Worm (Caenorhabditis elegans) whole organism, late embryonic: Measurements from ENCODE around the gene pals-28.

Experiments used
- C08G9.2 ChIP-seq: sonication (generic microtip); optimal IDR thresholded peaks from 2 replicates; lab custom pipeline; 2016; ENCODE audit warnings: mild to moderate bottlenecking, missing genetic modification characterization, moderate library complexity, missing compliant biosample characterization
- C38D4.7 ChIP-seq: fragments of 200-800 bp; sonication (Bioruptor generic); optimal IDR thresholded peaks from 2 replicates; lab custom pipeline; 2018; ENCODE audit warnings: mild to moderate bottlenecking, missing genetic modification characterization, moderate library complexity, missing compliant biosample characterization
- K02D7.2 ChIP-seq: sonication (generic microtip); optimal IDR thresholded peaks from 2 replicates; lab custom pipeline; 2017; ENCODE audit warnings: mild to moderate bottlenecking, missing genetic modification characterization, missing compliant biosample characterization
- Y22D7AL.16 ChIP-seq: sonication (generic microtip); optimal IDR thresholded peaks from 2 replicates; lab custom pipeline; 2016; ENCODE audit warnings: missing genetic modification characterization, missing compliant biosample characterization
- ceh-14 ChIP-seq: sonication (generic microtip); optimal IDR thresholded peaks from 2 replicates; lab custom pipeline; 2016; ENCODE audit warnings: missing genotype, missing genetic modification characterization, missing compliant biosample characterization
- ceh-19 ChIP-seq: fragments of 200-800 bp; sonication (Bioruptor generic); optimal IDR thresholded peaks from 2 replicates; lab custom pipeline; 2018; ENCODE audit warnings: mild to moderate bottlenecking, missing genetic modification characterization, missing compliant biosample characterization
- ceh-2 ChIP-seq: sonication (generic microtip); optimal IDR thresholded peaks from 2 replicates; lab custom pipeline; 2016; ENCODE audit warnings: missing genotype, missing genetic modification characterization, missing compliant biosample characterization
- ceh-24 ChIP-seq: sonication (generic microtip); optimal IDR thresholded peaks from 2 replicates; lab custom pipeline; 2016; ENCODE audit warnings: mild to moderate bottlenecking, missing genetic modification characterization, missing compliant biosample characterization
- ceh-34 ChIP-seq: sonication (generic microtip); optimal IDR thresholded peaks from 2 replicates; lab custom pipeline; 2016; ENCODE audit warnings: mild to moderate bottlenecking, missing genetic modification characterization, missing compliant biosample characterization
- ceh-45 ChIP-seq: fragments of 200-800 bp; sonication (Bioruptor generic); IDR thresholded peaks from 2 replicates; pipeline ENCODE4 v1.3.6; 2022; ENCODE audit warnings: missing genetic modification reagents, missing genetic modification characterization, missing compliant biosample characterization
- ceh-6 ChIP-seq: fragments of 200-800 bp; sonication (Bioruptor generic); optimal IDR thresholded peaks from 2 replicates; lab custom pipeline; 2018; ENCODE audit warnings: mild to moderate bottlenecking, missing genetic modification characterization, missing compliant biosample characterization
- che-1 ChIP-seq: sonication (generic microtip); optimal IDR thresholded peaks from 2 replicates; lab custom pipeline; 2016; ENCODE audit warnings: mild to moderate bottlenecking, missing genetic modification characterization, missing compliant biosample characterization
- dmd-4 ChIP-seq: sonication (generic microtip); optimal IDR thresholded peaks from 2 replicates; lab custom pipeline; 2016; ENCODE audit warnings: borderline replicate concordance, missing genetic modification characterization, missing compliant biosample characterization
- elt-2 ChIP-seq: sonication (generic microtip); optimal IDR thresholded peaks from 2 replicates; lab custom pipeline; 2016; ENCODE audit warnings: missing genetic modification reagents, missing genetic modification characterization, missing compliant biosample characterization
- fax-1 ChIP-seq: sonication (generic microtip); optimal IDR thresholded peaks from 2 replicates; lab custom pipeline; 2016; ENCODE audit warnings: missing genotype, missing genetic modification characterization, missing compliant biosample characterization
- fkh-6 ChIP-seq: sonication (generic microtip); optimal IDR thresholded peaks from 2 replicates; lab custom pipeline; 2016; ENCODE audit warnings: missing genetic modification characterization, missing compliant biosample characterization
- hlh-15 ChIP-seq: sonication (generic microtip); optimal IDR thresholded peaks from 2 replicates; lab custom pipeline; 2016; ENCODE audit warnings: missing genetic modification characterization, missing compliant biosample characterization
- hlh-30 ChIP-seq: sonication (generic microtip); optimal IDR thresholded peaks from 2 replicates; lab custom pipeline; 2017; ENCODE audit warnings: antibody characterized with exemption, missing genetic modification characterization, missing compliant biosample characterization; ENCODE audit not compliant: insufficient read depth
- hlh-6 ChIP-seq: sonication (generic microtip); optimal IDR thresholded peaks from 2 replicates; lab custom pipeline; 2016; ENCODE audit warnings: missing genotype, missing genetic modification characterization, missing compliant biosample characterization
- lin-11 ChIP-seq: fragments of 200-800 bp; sonication (Bioruptor generic); optimal IDR thresholded peaks from 2 replicates; lab custom pipeline; 2018; ENCODE audit warnings: mild to moderate bottlenecking, missing genetic modification characterization, missing compliant biosample characterization
- madf-2 ChIP-seq: sonication (generic microtip); optimal IDR thresholded peaks from 2 replicates; lab custom pipeline; 2017; ENCODE audit warnings: missing genetic modification characterization, missing compliant biosample characterization
- nfya-1 ChIP-seq: sonication (generic microtip); optimal IDR thresholded peaks from 2 replicates; lab custom pipeline; 2017; ENCODE audit warnings: missing genetic modification characterization, mild to moderate bottlenecking, missing compliant biosample characterization, antibody characterized with exemption, moderate library complexity
- nhr-11 ChIP-seq: fragments of 150-350 bp; optimal IDR thresholded peaks from 2 replicates; lab custom pipeline; 2014; ENCODE audit warnings: missing biosample characterization, missing genetic modification characterization
- nhr-232 ChIP-seq: sonication (generic microtip); optimal IDR thresholded peaks from 2 replicates; lab custom pipeline; 2016; ENCODE audit warnings: missing genetic modification characterization, missing compliant biosample characterization
- npax-4 ChIP-seq: sonication (generic microtip); optimal IDR thresholded peaks from 2 replicates; lab custom pipeline; 2016; ENCODE audit warnings: missing genetic modification characterization, missing compliant biosample characterization
- pat-9 ChIP-seq: fragments of 200-800 bp; sonication (Bioruptor generic); optimal IDR thresholded peaks from 2 replicates; lab custom pipeline; 2018; ENCODE audit warnings: mild to moderate bottlenecking, missing genetic modification characterization, moderate library complexity, missing compliant biosample characterization
- pha-2 ChIP-seq: sonication (generic microtip); optimal IDR thresholded peaks from 2 replicates; lab custom pipeline; 2017; ENCODE audit warnings: mild to moderate bottlenecking, missing genetic modification characterization, missing compliant biosample characterization
- pqm-1 ChIP-seq: sonication (generic microtip); optimal IDR thresholded peaks from 2 replicates; lab custom pipeline; 2016; ENCODE audit warnings: missing genetic modification characterization, missing compliant biosample characterization
- ref-2 ChIP-seq: sonication (generic microtip); optimal IDR thresholded peaks from 2 replicates; lab custom pipeline; 2016; ENCODE audit warnings: missing genetic modification characterization, missing compliant biosample characterization
- sdc-2 ChIP-seq: sonication (generic microtip); optimal IDR thresholded peaks from 2 replicates; lab custom pipeline; 2016; ENCODE audit warnings: missing genotype, missing genetic modification characterization, missing compliant biosample characterization
- sox-2 ChIP-seq: fragments of 200-800 bp; sonication (Bioruptor generic); IDR thresholded peaks from 2 replicates; pipeline ENCODE4 v1.3.6; 2022; ENCODE audit warnings: missing genetic modification reagents, missing genetic modification characterization, missing compliant biosample characterization
- sox-4 ChIP-seq: sonication (generic microtip); optimal IDR thresholded peaks from 2 replicates; lab custom pipeline; 2017; ENCODE audit warnings: mild to moderate bottlenecking, missing genetic modification characterization, inconsistent platforms, missing compliant biosample characterization
- syd-9 ChIP-seq: sonication (generic microtip); optimal IDR thresholded peaks from 2 replicates; lab custom pipeline; 2016; ENCODE audit warnings: mild to moderate bottlenecking, missing genetic modification characterization, moderate library complexity, missing compliant biosample characterization
- tbx-2 ChIP-seq: sonication (generic microtip); optimal IDR thresholded peaks from 2 replicates; lab custom pipeline; 2016; ENCODE audit warnings: missing genetic modification characterization, missing compliant biosample characterization
- ttx-3 ChIP-seq: sonication (generic microtip); optimal IDR thresholded peaks from 2 replicates; lab custom pipeline; 2016; ENCODE audit warnings: missing genetic modification reagents, missing genetic modification characterization, missing compliant biosample characterization
- unc-3 ChIP-seq, 2 experiments: fragments of 200-800 bp in 1 of 2; sonication (Bioruptor generic) in 1 of 2; sonication (generic microtip) in 1 of 2; conservative IDR thresholded peaks in 1 of 2; optimal IDR thresholded peaks in 1 of 2; 2 replicates each; pipeline versions ENCODE4 v1.3.6 to Lab custom; 2016 to 2022; ENCODE audit warnings: missing compliant biosample characterization in 2 of 2, missing genetic modification characterization in 2 of 2, missing genetic modification reagents in 1 of 2
- unc-42 ChIP-seq: sonication (generic microtip); optimal IDR thresholded peaks from 2 replicates; lab custom pipeline; 2016; ENCODE audit warnings: missing genotype, missing genetic modification characterization, missing compliant biosample characterization
- unc-86 ChIP-seq: sonication (generic microtip); optimal IDR thresholded peaks from 2 replicates; lab custom pipeline; 2016; ENCODE audit warnings: missing genetic modification characterization, missing compliant biosample characterization
- zip-5 ChIP-seq: sonication (generic microtip); optimal IDR thresholded peaks from 2 replicates; lab custom pipeline; 2016; ENCODE audit warnings: missing genetic modification characterization, missing compliant biosample characterization
- ztf-16 ChIP-seq: sonication (generic microtip); optimal IDR thresholded peaks from 2 replicates; lab custom pipeline; 2017; ENCODE audit warnings: missing genetic modification characterization, missing compliant biosample characterization

The pals-28 gene

DNA sequence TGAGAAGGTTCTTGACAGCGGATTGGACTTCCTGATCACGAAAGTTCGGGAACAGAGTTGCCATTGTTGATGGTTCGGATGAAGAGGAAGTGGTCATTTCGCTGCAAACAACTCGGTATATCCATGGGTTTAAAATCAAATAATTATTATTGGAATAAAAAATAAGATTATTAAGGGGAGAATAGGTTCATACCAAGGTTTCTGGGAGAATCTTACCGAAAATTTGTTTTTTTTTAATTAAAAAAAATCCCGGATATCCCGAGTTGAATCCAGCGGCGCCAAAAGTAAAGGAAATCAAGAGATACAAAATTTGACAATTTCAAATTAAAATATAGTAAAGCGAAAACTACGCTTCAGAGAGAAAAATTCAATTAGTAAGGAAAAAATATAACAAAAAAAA, 33.4 kb downstream of the pals-28 start, which contains the start of the genes R07E5.19 and pdcd-2:
Gene R07E5.19 (minus strand): TSS at position 101 of the 400 bp plus-strand sequence.
Gene pdcd-2 (minus strand): TSS at position 102 of the 400 bp plus-strand sequence.
- TF ChIP-seq ceh-14 (tag; lab: Kevin White, UChicago) = no peak
- no peak for TF ChIP-seq nhr-232 (tag; lab: Kevin White, UChicago)
- no peak for TF ChIP-seq Y22D7AL.16 (tag; lab: Kevin White, UChicago)

- TF ChIP-seq ceh-34 (tag; lab: Kevin White, UChicago) = peak; percentile 20
- TF ChIP-seq unc-42 (tag; lab: Kevin White, UChicago) = peak; percentile 17
- TF ChIP-seq nfya-1 (tag; lab: Kevin White, UChicago) = peak; percentile 53
- no peak for TF ChIP-seq sdc-2 (tag; lab: Kevin White, UChicago)
- peak; percentile 39 for TF ChIP-seq elt-2
- TF ChIP-seq pat-9 (tag; lab: Kevin White, UChicago) = peak; percentile 12
- TF ChIP-seq hlh-30 (tag; lab: Kevin White, UChicago) = peak; percentile 64
- no peak for TF ChIP-seq nhr-11
- no peak for TF ChIP-seq K02D7.2
- TF ChIP-seq pqm-1 (tag; lab: Kevin White, UChicago) = no peak
Measured at ce11 chrIII:4419117-4419978, 34.8 kb downstream of the pals-28 start, which contains the start of the genes R07E5.7 and cku-80. Gene R07E5.7, minus strand, starts transcription at chrIII:4419167. Gene cku-80, plus strand, starts transcription at chrIII:4419848.

ce11 chrIII:4426711-4427218, 42.2 kb downstream of the pals-28 start:
- TF ChIP-seq tbx-2 (tag; lab: Kevin White, UChicago) (peak; percentile 7), che-1 (tag; lab: Kevin White, UChicago) (peak; percentile 73), sox-2 (GFP tag; lab: Robert Waterston, UW) (peak; percentile 91), npax-4 (tag; lab: Kevin White, UChicago) (peak; percentile 48), ceh-19 (GFP tag; lab: Kevin White, UChicago) (peak; percentile 63), ttx-3 (tag; lab: Kevin White, UChicago) (peak; percentile 54), K02D7.2 (peak; percentile 58), hlh-6 (tag; lab: Kevin White, UChicago) (peak; percentile 67), fax-1 (peak; percentile 5), dmd-4 (tag; lab: Kevin White, UChicago) (peak; percentile 24), pat-9 (tag; lab: Kevin White, UChicago) (peak; percentile 66), sox-4 (peak; percentile 59), ceh-24 (tag; lab: Kevin White, UChicago) (peak; percentile 40), pha-2 (peak; percentile 64), ref-2 (tag; lab: Kevin White, UChicago) (peak; percentile 44), ceh-45 (GFP tag; lab: Robert Waterston, UW) (peak; percentile 82), elt-2 (peak; percentile 57), C08G9.2 (tag; lab: Kevin White, UChicago) (peak; percentile 24), hlh-15 (tag; lab: Kevin White, UChicago) (peak; percentile 32), ceh-2 (tag; lab: Kevin White, UChicago) (peak; percentile 63), ceh-6 (GFP tag; lab: Kevin White, UChicago) (peak; percentile 42), ztf-16 (tag; lab: Kevin White, UChicago) (peak; percentile 17), fkh-6 (tag; lab: Kevin White, UChicago) (peak; percentile 62), Y22D7AL.16 (tag; lab: Kevin White, UChicago) (peak; percentile 35), C38D4.7 (peak; percentile 70), unc-3 (GFP tag; conservative IDR thresholded peaks at IDR 0.05; lab: Robert Waterston, UW) (peak; percentile 80), unc-3 (tag; optimal IDR thresholded peaks at IDR 0.05; lab: Kevin White, UChicago) (peak; percentile 17), madf-2 (tag; lab: Kevin White, UChicago) (peak; percentile 33), nhr-232 (tag; lab: Kevin White, UChicago) (peak; percentile 53), ceh-14 (tag; lab: Kevin White, UChicago) (peak; percentile 43), syd-9 (tag; lab: Kevin White, UChicago) (peak; percentile 22), unc-86 (tag; lab: Kevin White, UChicago) (peak; percentile 49), sdc-2 (tag; lab: Kevin White, UChicago) (peak; percentile 40), ceh-34 (tag; lab: Kevin White, UChicago) (peak; percentile 32), zip-5 (tag; lab: Kevin White, UChicago) (peak; percentile 40), lin-11 (tag; lab: Kevin White, UChicago) (peak; percentile 14)
